Fruit fly (Drosophila melanogaster): ENCODE results near the gene Sry-delta.
A peak's percentile ranks its signal among the peaks of the same experiment; 100 is the strongest.

The Sry-delta gene

dm6 chr3R:30056592-30057135, 13.5 kb downstream of the Sry-delta start, which contains the start of the genes CG7950 and Rpp14a (continued):
- no peak for TF ChIP-seq CG14860 (GFP tag; IDR thresholded peaks at IDR 0.05; ENCODE audit: partially characterized antibody)
- peak; percentile 55 for TF ChIP-seq scrt (GFP tag; optimal IDR thresholded peaks at IDR 0.05)
- peak; percentile 73 for TF ChIP-seq Taf1 (GFP tag; IDR thresholded peaks at IDR 0.05)
- TF ChIP-seq cato (GFP tag; optimal IDR thresholded peaks at IDR 0.05; ENCODE audit: borderline replicate concordance): peak; percentile 58
- TF ChIP-seq CG11723 (GFP tag; optimal IDR thresholded peaks at IDR 0.05): peak; percentile 46
- TF ChIP-seq bbx (GFP tag; IDR thresholded peaks at IDR 0.05; ENCODE audit: partially characterized antibody): no peak
- no peak for TF ChIP-seq usp (GFP tag; optimal IDR thresholded peaks at IDR 0.05)
- no peak for TF ChIP-seq pb (GFP tag; optimal IDR thresholded peaks at IDR 0.05)
- peak; percentile 83 for TF ChIP-seq CG15269 (tag; optimal IDR thresholded peaks at IDR 0.05)
- peak; percentile 72 for TF ChIP-seq CG10267 (tag; optimal IDR thresholded peaks at IDR 0.05)
- TF ChIP-seq CG1603 (tag; optimal IDR thresholded peaks at IDR 0.05): peak; percentile 89
- TF ChIP-seq Doc3 (GFP tag; IDR thresholded peaks at IDR 0.05; ENCODE audit: partially characterized antibody): 0 out of 3 replicates have a peak, but pooled peaks have one; percentile 5
- peak; percentile 62; the same call in 2 of the 3 replicates for TF ChIP-seq CG7357 (GFP tag; IDR thresholded peaks at IDR 0.05)
- TF ChIP-seq CG8290 (GFP tag; optimal IDR thresholded peaks at IDR 0.05): peak; percentile 54
- peak in 1 of 2 experiments; percentile 82 for TF ChIP-seq CG8290 (tag; optimal IDR thresholded peaks at IDR 0.05)
- TF ChIP-seq Blimp-1 (GFP tag; optimal IDR thresholded peaks at IDR 0.05): peak; percentile 65
- peak; percentile 98 for TF ChIP-seq Sry-β (GFP tag; optimal IDR thresholded peaks at IDR 0.05)
- TF ChIP-seq NFAT (GFP tag; IDR thresholded peaks at IDR 0.05): peak; percentile 59
- no peak for TF ChIP-seq ac (GFP tag; optimal IDR thresholded peaks at IDR 0.05)
- TF ChIP-seq Max (GFP tag; optimal IDR thresholded peaks at IDR 0.05): peak; percentile 75
- TF ChIP-seq ash1 (GFP tag; optimal IDR thresholded peaks at IDR 0.05): no peak
- peak; percentile 62 for TF ChIP-seq Dad (GFP tag; optimal IDR thresholded peaks at IDR 0.05)
- peak; percentile 90 for TF ChIP-seq CG12391 (tag; optimal IDR thresholded peaks at IDR 0.05)
- TF ChIP-seq kay (GFP tag; optimal IDR thresholded peaks at IDR 0.05): peak; percentile 52
- peak; percentile 80 for TF ChIP-seq CG12155 (GFP tag; optimal IDR thresholded peaks at IDR 0.05)
- peak; percentile 35 for TF ChIP-seq D19B (GFP tag; optimal IDR thresholded peaks at IDR 0.05)
- peak; percentile 88 for TF ChIP-seq CG14441 (GFP tag; IDR thresholded peaks at IDR 0.05)
- peak; percentile 78 for TF ChIP-seq Atf6 (GFP tag; IDR thresholded peaks at IDR 0.05)
- peak; percentile 51; the same call in 1 of the 2 replicates for TF ChIP-seq CG5953 (GFP tag; IDR thresholded peaks at IDR 0.05)
- TF ChIP-seq CG17328 (GFP tag; IDR thresholded peaks at IDR 0.05): peak; percentile 78
- no peak for TF ChIP-seq Vsx1 (GFP tag; optimal IDR thresholded peaks at IDR 0.05)
- peak; percentile 49; the same call in 1 of the 4 replicates for TF ChIP-seq Gug (GFP tag; IDR thresholded peaks at IDR 0.05)
- TF ChIP-seq pita (GFP tag; optimal IDR thresholded peaks at IDR 0.05): no peak
- 0 out of 2 replicates have a peak, but pooled peaks have one; percentile 20 for TF ChIP-seq crol (GFP tag; IDR thresholded peaks at IDR 0.05)
- 0 out of 2 replicates have a peak, but pooled peaks have one; percentile 41 for TF ChIP-seq CG10321 (GFP tag; IDR thresholded peaks at IDR 0.05)
- TF ChIP-seq Bteb2 (GFP tag; optimal IDR thresholded peaks at IDR 0.05): peak; percentile 82
- TF ChIP-seq CG10147 (GFP tag; optimal IDR thresholded peaks at IDR 0.05): peak; percentile 68
- TF ChIP-seq CG3847 (GFP tag; IDR thresholded peaks at IDR 0.05): peak; percentile 82
- peak; percentile 61; the same call in 2 of the 3 replicates for TF ChIP-seq CG11695 (GFP tag; IDR thresholded peaks at IDR 0.05)
- peak; percentile 79 for TF ChIP-seq CG12299 (tag; optimal IDR thresholded peaks at IDR 0.05)
- TF ChIP-seq YL-1 (GFP tag; optimal IDR thresholded peaks at IDR 0.05): peak; percentile 83
- TF ChIP-seq Usf (GFP tag; optimal IDR thresholded peaks at IDR 0.05): peak; percentile 27
- TF ChIP-seq peb (GFP tag; IDR thresholded peaks at IDR 0.05): no peak
- TF ChIP-seq Dll (GFP tag; IDR thresholded peaks at IDR 0.05; ENCODE audit: partially characterized antibody): peak; percentile 48; the same call in 2 of the 4 replicates
- peak; percentile 69 for TF ChIP-seq caup (GFP tag; optimal IDR thresholded peaks at IDR 0.05; ENCODE audit: severe bottlenecking)
- no peak for TF ChIP-seq CG42726 (GFP tag; IDR thresholded peaks at IDR 0.05; ENCODE audit: partially characterized antibody)
- TF ChIP-seq CG6683 (GFP tag; optimal IDR thresholded peaks at IDR 0.05): no peak
- peak; percentile 67 for TF ChIP-seq CG10654 (GFP tag; optimal IDR thresholded peaks at IDR 0.05)
- TF ChIP-seq nerfin-1 (tag; optimal IDR thresholded peaks at IDR 0.05): peak; percentile 51
